Fruit fly (Drosophila melanogaster): ENCODE data around the gene Hr39.

Hr39 gene

DNA sequence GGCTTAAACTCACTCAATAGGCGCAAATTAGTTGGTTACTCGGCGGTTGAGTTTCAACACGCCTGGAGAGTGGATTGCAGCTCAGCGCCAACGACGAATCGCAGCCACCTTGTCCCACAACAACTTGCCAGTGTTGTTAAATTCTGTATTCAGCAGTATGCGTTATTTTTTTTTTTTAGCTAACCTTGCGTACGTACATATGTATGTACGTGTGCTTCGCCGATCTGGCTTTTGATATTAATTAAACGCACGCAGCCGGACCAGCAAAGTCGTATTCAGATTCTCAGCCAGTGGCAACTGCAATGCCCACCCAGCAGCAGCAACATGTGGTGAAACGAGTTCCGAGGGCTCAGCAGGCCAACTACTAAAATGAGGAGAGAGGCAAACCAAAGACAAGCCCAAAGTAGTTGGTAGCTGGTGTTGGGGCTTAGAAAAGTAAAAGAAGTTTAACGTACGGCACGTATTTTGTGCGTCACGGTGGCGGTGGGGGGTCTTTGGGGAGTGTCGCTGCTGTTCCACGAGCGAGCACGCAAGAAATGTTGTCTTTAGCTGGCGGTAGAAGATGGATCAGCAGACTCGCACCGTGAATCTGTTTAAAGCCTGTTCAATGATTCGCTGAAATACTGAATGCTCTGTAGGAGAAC, 8.2 kb downstream of the Hr39 start:
- TF ChIP-seq GATAd (GFP tag; optimal IDR thresholded peaks at IDR 0.05) (no peak), HLH106 (tag; optimal IDR thresholded peaks at IDR 0.05) (no peak), psq (GFP tag; optimal IDR thresholded peaks at IDR 0.05) (no peak), Jra (GFP tag; optimal IDR thresholded peaks at IDR 0.05) (no peak), Myc (optimal IDR thresholded peaks at IDR 0.05) (no peak), Hnf4 (GFP tag; optimal IDR thresholded peaks at IDR 0.05) (peak; percentile 18), rgr (GFP tag; optimal IDR thresholded peaks at IDR 0.05) (peak; percentile 5), dsf (GFP tag; optimal IDR thresholded peaks at IDR 0.05; ENCODE audit: borderline replicate concordance) (no peak)

DNA sequence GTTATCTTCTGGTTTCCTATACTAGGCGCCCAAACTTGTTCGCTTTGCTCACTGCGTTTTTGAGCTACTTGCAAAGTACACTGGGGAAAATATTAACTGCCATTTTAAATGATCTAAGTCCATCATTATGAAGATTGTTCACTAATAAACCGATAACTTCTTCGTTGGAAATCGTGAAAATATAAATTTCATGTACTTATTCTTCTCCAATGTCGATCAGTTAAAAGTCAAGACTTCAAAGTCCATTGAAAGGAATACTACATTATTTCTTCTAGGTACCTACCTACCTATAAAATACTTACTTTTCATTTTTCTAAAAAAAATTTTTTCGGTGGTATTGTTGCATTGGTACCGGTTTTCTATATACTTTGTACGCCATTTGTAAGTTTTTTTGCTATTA, 9.6 kb downstream of the Hr39 start:
- TF ChIP-seq Vsx2 (GFP tag; optimal IDR thresholded peaks at IDR 0.05; ENCODE audit: partially characterized antibody) (peak; percentile 2), woc (GFP tag; optimal IDR thresholded peaks at IDR 0.05) (no peak), Abd-B (GFP tag; optimal IDR thresholded peaks at IDR 0.05) (no peak)

DNA sequence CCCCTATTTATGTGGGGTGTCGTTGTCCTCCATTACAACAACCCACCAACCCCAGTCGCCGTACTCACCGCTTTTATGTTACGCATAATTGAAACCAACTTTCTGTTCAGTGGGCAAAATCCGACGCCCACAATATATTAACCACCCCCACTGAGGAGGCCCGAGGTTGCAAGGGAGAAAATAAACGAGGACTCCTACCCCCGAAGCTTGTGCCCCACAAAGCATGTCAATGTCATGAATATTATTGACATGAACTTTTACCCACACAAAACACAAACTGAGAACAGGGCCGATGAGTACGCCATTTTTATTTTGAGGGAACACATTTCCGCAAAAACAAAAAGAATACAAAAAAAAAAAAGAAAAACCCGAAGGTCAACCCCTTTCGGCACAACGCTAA, 10.9 kb downstream of the Hr39 start:
- no peak for TF ChIP-seq br (GFP tag; optimal IDR thresholded peaks at IDR 0.05)
- no peak for TF ChIP-seq Rel (GFP tag; optimal IDR thresholded peaks at IDR 0.05)
- TF ChIP-seq Rel (tag; optimal IDR thresholded peaks at IDR 0.05) = no peak

DNA sequence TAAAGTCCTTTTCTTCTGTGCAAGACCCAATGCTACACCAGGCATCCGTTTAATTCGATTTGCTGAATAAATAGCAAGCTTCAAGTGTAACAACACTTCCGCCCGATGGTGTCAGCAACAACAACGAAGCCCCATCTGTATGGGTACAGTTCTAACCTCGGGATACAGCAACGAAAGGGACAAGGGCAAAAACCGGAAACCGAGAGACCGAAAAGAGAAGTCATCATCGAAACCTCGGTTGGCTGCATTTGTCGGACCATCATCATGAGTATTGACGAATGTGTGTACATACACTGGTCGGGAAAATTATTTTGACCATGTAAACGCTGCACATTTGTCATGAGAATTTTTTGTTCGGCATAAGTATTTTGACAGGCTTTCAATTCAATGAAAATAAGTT, 11.8 kb downstream of the Hr39 start:
- TF ChIP-seq Mio (GFP tag; optimal IDR thresholded peaks at IDR 0.05) (no peak), Vsx2 (GFP tag; optimal IDR thresholded peaks at IDR 0.05; ENCODE audit: partially characterized antibody) (peak; percentile 39), Dif (GFP tag; optimal IDR thresholded peaks at IDR 0.05; ENCODE audit: partially characterized antibody) (peak; percentile 57)

DNA sequence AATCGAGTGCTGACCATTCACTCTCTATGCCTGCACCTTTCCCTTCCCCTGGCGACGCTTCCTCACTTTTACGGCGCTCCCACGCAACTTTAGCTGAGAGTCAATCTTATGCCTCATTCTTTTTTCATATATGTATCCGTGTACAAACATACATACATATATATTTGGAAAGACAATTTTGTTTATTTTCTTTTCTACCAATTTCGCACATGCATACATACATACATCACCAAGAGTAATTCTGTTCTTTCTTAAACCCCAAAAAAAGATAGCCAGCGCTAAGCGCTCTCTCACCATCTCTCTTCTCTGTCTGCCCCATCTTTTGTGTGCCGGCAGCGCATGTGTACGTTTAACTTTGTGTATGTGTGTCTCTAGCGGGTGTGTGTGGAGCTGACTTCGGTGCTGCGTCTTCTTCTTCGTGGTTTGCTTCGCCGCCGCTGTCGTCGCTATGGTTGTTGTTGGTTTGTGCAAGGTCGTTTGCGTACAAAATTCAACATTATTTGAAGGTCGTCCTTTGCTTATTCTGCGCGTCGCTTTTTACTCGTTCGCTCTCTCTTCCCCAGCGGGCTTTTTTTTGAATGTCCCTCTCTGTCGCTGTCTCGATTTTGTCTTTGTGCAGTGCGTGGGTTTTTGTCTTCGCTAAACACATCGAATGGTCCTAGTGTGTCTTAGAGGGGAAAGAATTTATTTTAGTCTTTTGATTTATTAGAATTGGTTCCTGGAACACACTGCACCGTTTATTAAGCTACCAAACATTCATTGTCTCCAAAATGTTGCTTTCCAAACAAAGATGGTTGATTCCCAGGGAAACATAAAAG, 13.7 kb downstream of the Hr39 start:
- TF ChIP-seq sage (GFP tag; optimal IDR thresholded peaks at IDR 0.05) (peak; percentile 77), CG9705 (GFP tag; optimal IDR thresholded peaks at IDR 0.05) (no peak), brk (GFP tag; optimal IDR thresholded peaks at IDR 0.05) (peak; percentile 58), jim (GFP tag; optimal IDR thresholded peaks at IDR 0.05) (peak; percentile 25), Hnf4 (GFP tag; optimal IDR thresholded peaks at IDR 0.05) (peak; percentile 2), Rel (GFP tag; optimal IDR thresholded peaks at IDR 0.05) (peak; percentile 23), Rel (tag; optimal IDR thresholded peaks at IDR 0.05) (peak; percentile 51), Vsx2 (GFP tag; optimal IDR thresholded peaks at IDR 0.05; ENCODE audit: partially characterized antibody) (peak; percentile 45), h (GFP tag; optimal IDR thresholded peaks at IDR 0.05) (peak; percentile 38), rgr (GFP tag; optimal IDR thresholded peaks at IDR 0.05) (peak; percentile 6), Dfd (GFP tag; optimal IDR thresholded peaks at IDR 0.05) (no peak), CG32264 (GFP tag; optimal IDR thresholded peaks at IDR 0.05) (peak; percentile 11), foxo (GFP tag; optimal IDR thresholded peaks at IDR 0.05) (peak in 1 of 2 experiments; percentile 83), CrebA (GFP tag; optimal IDR thresholded peaks at IDR 0.05; ENCODE audit: borderline replicate concordance) (peak; percentile 85), br (GFP tag; optimal IDR thresholded peaks at IDR 0.05) (peak; percentile 15), pan (optimal IDR thresholded peaks at IDR 0.05) (no peak), usp (GFP tag; optimal IDR thresholded peaks at IDR 0.05) (no peak), Dif (GFP tag; optimal IDR thresholded peaks at IDR 0.05; ENCODE audit: partially characterized antibody) (peak; percentile 82), dl (GFP tag; optimal IDR thresholded peaks at IDR 0.05; ENCODE audit: insufficient read depth in 1 of 2, partially characterized antibody in 2 of 2) (peak; percentile 77 to 80), Mio (GFP tag; optimal IDR thresholded peaks at IDR 0.05) (peak; percentile 75), Hr78 (GFP tag; optimal IDR thresholded peaks at IDR 0.05) (peak; percentile 17), GATAd (GFP tag; optimal IDR thresholded peaks at IDR 0.05) (no peak), dmrt93B (GFP tag; optimal IDR thresholded peaks at IDR 0.05) (no peak), Hr83 (GFP tag; optimal IDR thresholded peaks at IDR 0.05; ENCODE audit: poor library complexity, severe bottlenecking) (peak; percentile 79), ey (GFP tag; optimal IDR thresholded peaks at IDR 0.05) (no peak), Jra (GFP tag; optimal IDR thresholded peaks at IDR 0.05) (peak; percentile 70), tai (GFP tag; optimal IDR thresholded peaks at IDR 0.05) (peak; percentile 59), woc (GFP tag; optimal IDR thresholded peaks at IDR 0.05) (peak; percentile 14), fru (GFP tag; optimal IDR thresholded peaks at IDR 0.05) (peak; percentile 9), psq (GFP tag; optimal IDR thresholded peaks at IDR 0.05) (peak; percentile 97), OdsH (GFP tag; optimal IDR thresholded peaks at IDR 0.05) (peak; percentile 9)

Data from whole organism, wandering third instar larva.